Worm (Caenorhabditis elegans): ENCODE results near the gene taf-2.
"Not testable (repeated sequence)": the region's sequence is repeated elsewhere in the genome, so short reads cannot be mapped to it uniquely, and the experiment has no call there.

Gene taf-2

DNA sequence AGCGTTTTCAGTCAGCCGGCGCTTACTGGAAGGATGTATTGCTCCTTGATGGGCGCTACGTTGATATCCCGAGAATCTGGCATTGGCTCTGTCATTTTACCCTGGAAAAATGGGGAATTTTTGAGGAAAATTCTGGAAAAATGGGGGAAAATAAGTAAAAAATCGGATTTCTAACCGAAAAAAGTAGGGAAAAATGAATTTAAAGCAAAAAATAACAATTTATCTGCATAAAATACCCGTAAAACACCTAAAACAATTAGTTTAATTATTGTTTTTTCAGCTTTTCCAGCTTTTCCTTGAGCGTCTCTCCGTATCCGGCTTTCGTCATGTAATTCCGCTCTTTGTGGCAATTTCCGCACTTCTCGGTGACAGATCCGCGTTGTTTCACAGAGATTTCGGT is 5.0 kb upstream of the taf-2 start, which contains the start of gene Y37E11B.5:
Gene Y37E11B.5 (minus strand): TSS at position 101 of the 400 bp plus-strand sequence.
- TF ChIP-seq mdl-1 (tag; optimal IDR thresholded peaks at IDR 0.05): no peak
- TF ChIP-seq tbx-2 (tag; optimal IDR thresholded peaks at IDR 0.05): no peak
- no peak for TF ChIP-seq nhr-25 (tag; optimal IDR thresholded peaks at IDR 0.05)
- TF ChIP-seq mml-1 (tag; optimal IDR thresholded peaks at IDR 0.05): no peak
- TF ChIP-seq nhr-23 (tag; optimal IDR thresholded peaks at IDR 0.05): no peak
- TF ChIP-seq pha-4 (tag; optimal IDR thresholded peaks at IDR 0.05): no peak
- TF ChIP-seq elt-2 (tag; optimal IDR thresholded peaks at IDR 0.05): no peak
- no peak for TF ChIP-seq nfya-1 (tag; optimal IDR thresholded peaks at IDR 0.05; ENCODE audit: insufficient read depth)
- no peak for TF ChIP-seq ceh-9 (tag; optimal IDR thresholded peaks at IDR 0.05)

DNA sequence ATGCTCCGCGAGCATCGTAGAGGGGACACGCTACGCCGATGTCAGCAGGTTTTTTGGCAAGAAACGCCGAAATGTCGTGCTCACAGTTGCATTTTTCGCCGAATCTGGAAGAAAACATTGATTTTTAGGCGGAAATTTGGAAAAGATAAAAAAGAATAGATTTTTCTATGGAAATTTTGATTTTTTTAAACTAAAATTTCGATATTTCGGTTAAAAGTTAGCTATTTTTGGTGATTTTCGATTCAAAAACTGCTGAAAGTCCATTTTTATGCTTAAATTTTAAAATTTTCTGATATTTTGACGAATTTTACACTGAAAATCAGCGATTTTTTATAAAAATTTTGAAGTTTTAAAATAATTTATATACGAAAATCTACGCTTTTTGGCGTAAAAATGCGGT is 3.9 kb upstream of the taf-2 start:
- TF ChIP-seq mdl-1 (tag; optimal IDR thresholded peaks at IDR 0.05): no peak
- TF ChIP-seq nhr-11 (tag; optimal IDR thresholded peaks at IDR 0.05): no peak
- TF ChIP-seq fos-1 (tag; optimal IDR thresholded peaks at IDR 0.05): no peak
- no peak for TF ChIP-seq ceh-16 (tag; optimal IDR thresholded peaks at IDR 0.05)
- no peak for TF ChIP-seq nhr-28 (tag; optimal IDR thresholded peaks at IDR 0.05)
- TF ChIP-seq eor-1 (tag; optimal IDR thresholded peaks at IDR 0.05): no peak
- no peak for TF ChIP-seq fkh-10 (GFP tag; optimal IDR thresholded peaks at IDR 0.05)
- no peak for TF ChIP-seq elt-1 (tag; optimal IDR thresholded peaks at IDR 0.05)
- no peak for TF ChIP-seq ceh-9 (tag; optimal IDR thresholded peaks at IDR 0.05)
- no peak for TF ChIP-seq nhr-67 (tag; optimal IDR thresholded peaks at IDR 0.05)

DNA sequence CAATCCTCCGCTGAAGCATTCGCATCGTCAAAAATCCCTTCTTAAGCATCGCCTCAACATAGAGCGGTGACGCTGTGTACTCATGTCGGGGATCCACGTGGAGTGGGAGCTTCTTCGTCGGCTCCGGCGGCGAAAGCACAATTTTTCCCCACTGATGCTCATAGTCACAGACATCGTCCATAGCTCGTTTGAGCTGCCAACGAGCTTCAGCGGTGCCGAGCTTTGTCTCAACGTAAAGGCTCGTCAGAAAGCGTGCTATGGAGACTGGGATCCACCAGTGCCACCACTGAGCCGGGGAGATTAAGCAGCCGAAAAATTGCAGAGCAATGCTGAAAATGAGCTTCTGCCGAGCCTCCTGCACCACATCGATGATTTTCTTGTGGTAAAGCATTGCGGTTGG is 2.6 kb downstream of the taf-2 start:
- TF ChIP-seq nfya-1 (tag; optimal IDR thresholded peaks at IDR 0.05; ENCODE audit: insufficient read depth): no peak
- TF ChIP-seq jun-1 (tag; optimal IDR thresholded peaks at IDR 0.05): no peak
- no peak for TF ChIP-seq fos-1 (tag; optimal IDR thresholded peaks at IDR 0.05)
- TF ChIP-seq unc-39 (tag; optimal IDR thresholded peaks at IDR 0.05): no peak
- TF ChIP-seq pqm-1 (tag; optimal IDR thresholded peaks at IDR 0.05): no peak
- TF ChIP-seq nhr-11 (tag; optimal IDR thresholded peaks at IDR 0.05): no peak
- no peak for TF ChIP-seq nhr-77 (tag; optimal IDR thresholded peaks at IDR 0.05)
- no peak for TF ChIP-seq nhr-76 (tag; optimal IDR thresholded peaks at IDR 0.05)
- TF ChIP-seq elt-2 (tag; optimal IDR thresholded peaks at IDR 0.05): no peak
- TF ChIP-seq unc-62 (GFP tag; optimal IDR thresholded peaks at IDR 0.05): no peak
- no peak for TF ChIP-seq fkh-2 (tag; optimal IDR thresholded peaks at IDR 0.05)
- no peak for TF ChIP-seq skn-1 (tag; optimal IDR thresholded peaks at IDR 0.05)
- TF ChIP-seq elt-1 (tag; optimal IDR thresholded peaks at IDR 0.05): no peak
- no peak for TF ChIP-seq nhr-237 (tag; optimal IDR thresholded peaks at IDR 0.05)
- no peak for TF ChIP-seq sea-2 (GFP tag; optimal IDR thresholded peaks at IDR 0.05)

DNA sequence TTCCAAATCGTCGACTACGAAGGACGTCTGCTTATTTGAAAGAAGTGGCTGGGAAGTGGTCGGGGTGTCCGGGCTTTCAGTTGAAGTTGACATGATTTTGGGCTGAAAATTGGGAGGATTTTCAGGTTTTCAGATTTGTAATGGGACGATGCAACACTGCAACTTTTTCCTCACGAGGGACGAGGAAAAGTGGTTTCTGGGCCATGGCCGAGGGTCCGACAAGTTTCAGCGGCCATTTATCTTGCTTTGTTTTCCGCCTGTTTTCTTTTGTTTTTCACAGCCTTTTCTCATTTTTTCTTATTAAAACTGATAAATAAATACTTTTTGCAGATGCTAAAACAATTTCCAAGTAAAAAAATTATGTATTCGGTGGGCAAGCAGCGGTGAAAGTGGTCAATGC is 10.6 kb downstream of the taf-2 start, which contains the start of gene blos-7:
Gene blos-7 (minus strand): TSS at position 101 of the 400 bp plus-strand sequence.
- TF ChIP-seq snpc-4 (tag; optimal IDR thresholded peaks at IDR 0.05); fos-1 (tag; optimal IDR thresholded peaks at IDR 0.05); sea-2 (GFP tag; optimal IDR thresholded peaks at IDR 0.05): not testable (repeated sequence)

DNA sequence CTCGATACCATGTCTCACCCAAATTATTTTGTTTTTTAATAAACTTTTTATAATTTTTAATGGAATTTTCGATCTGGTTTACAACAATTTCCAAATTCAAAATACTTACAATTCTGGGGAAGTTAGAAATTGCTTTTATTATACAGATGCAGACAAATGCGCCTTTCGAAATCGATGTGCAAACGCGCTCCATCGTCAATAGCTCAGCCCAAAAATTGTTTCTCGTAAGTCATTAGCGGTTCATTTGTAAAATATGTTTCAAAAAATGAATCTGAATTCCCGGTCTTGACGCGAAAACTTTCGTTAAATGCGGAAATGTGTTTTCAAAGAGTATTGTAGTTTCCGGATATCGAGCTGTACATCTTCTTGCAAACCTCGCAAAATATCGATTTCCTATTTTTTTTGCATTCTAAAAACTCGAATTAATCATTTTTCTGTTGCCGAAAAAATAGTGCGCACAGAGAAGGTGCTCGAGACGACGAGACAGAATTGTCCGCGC is 13.9 kb downstream of the taf-2 start, which contains the start of gene Y37E11B.1:
Gene Y37E11B.1 (plus strand): TSS at position 145 of the 499 bp plus-strand sequence.
- TF ChIP-seq lsy-12 (tag; optimal IDR thresholded peaks at IDR 0.05) (no peak), jun-1 (tag; optimal IDR thresholded peaks at IDR 0.05) (no peak), elt-1 (tag; optimal IDR thresholded peaks at IDR 0.05) (no peak), ZK546.5 (tag; optimal IDR thresholded peaks at IDR 0.05) (no peak), nfya-1 (tag; optimal IDR thresholded peaks at IDR 0.05; ENCODE audit: insufficient read depth) (no peak), ama-1 (optimal IDR thresholded peaks at IDR 0.05) (no peak), sea-2 (GFP tag; optimal IDR thresholded peaks at IDR 0.05) (no peak), nhr-77 (tag; optimal IDR thresholded peaks at IDR 0.05) (no peak), ztf-11 (tag; optimal IDR thresholded peaks at IDR 0.05) (no peak), fkh-2 (tag; optimal IDR thresholded peaks at IDR 0.05) (no peak), lin-15B (tag; optimal IDR thresholded peaks at IDR 0.05) (no peak), skn-1 (tag; optimal IDR thresholded peaks at IDR 0.05) (no peak), unc-39 (tag; optimal IDR thresholded peaks at IDR 0.05) (no peak)

DNA sequence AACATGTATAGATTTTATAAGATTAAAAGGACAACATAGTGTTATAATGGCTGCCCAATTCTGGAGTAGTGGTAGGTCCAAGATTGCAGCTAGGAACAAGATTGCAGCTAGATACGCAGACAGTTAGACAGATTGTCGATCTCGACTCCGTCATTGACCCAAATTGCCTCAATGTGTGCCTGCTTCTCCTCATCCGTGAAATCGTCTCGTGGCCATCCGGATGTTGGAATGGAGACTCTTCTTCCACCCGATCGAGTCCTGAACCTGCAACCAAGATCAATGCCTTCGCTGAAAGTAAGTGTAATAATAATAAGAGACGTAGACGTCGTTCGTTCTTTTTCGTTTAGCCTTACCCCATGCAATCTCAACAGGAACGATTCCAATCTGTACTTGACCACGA is 14.7 kb downstream of the taf-2 start:
- no peak for TF ChIP-seq eor-1 (tag; optimal IDR thresholded peaks at IDR 0.05)
- TF ChIP-seq nhr-12 (tag; optimal IDR thresholded peaks at IDR 0.05): no peak
- no peak for TF ChIP-seq jun-1 (tag; optimal IDR thresholded peaks at IDR 0.05)
